Worm (Caenorhabditis elegans) whole organism, late embryonic: Measurements from ENCODE around the gene C18H2.5.

Experiments
- C08G9.2 ChIP-seq: sonication (generic microtip); optimal IDR thresholded peaks from 2 replicates; lab custom pipeline; 2016; ENCODE audit warnings: mild to moderate bottlenecking, missing genetic modification characterization, moderate library complexity, missing compliant biosample characterization
- C38D4.7 ChIP-seq: fragments of 200-800 bp; sonication (Bioruptor generic); optimal IDR thresholded peaks from 2 replicates; lab custom pipeline; 2018; ENCODE audit warnings: mild to moderate bottlenecking, missing genetic modification characterization, moderate library complexity, missing compliant biosample characterization
- F13H6.1 ChIP-seq: sonication (generic microtip); optimal IDR thresholded peaks from 2 replicates; lab custom pipeline; 2016; ENCODE audit warnings: missing genetic modification characterization, missing compliant biosample characterization
- K09A11.1 ChIP-seq: sonication (generic microtip); optimal IDR thresholded peaks from 2 replicates; lab custom pipeline; 2017; ENCODE audit warnings: antibody characterized with exemption, mild to moderate bottlenecking, missing genetic modification characterization, missing compliant biosample characterization; ENCODE audit not compliant: insufficient read depth
- Y22D7AL.16 ChIP-seq: sonication (generic microtip); optimal IDR thresholded peaks from 2 replicates; lab custom pipeline; 2016; ENCODE audit warnings: missing genetic modification characterization, missing compliant biosample characterization
- ceh-18 ChIP-seq: sonication (generic microtip); optimal IDR thresholded peaks from 2 replicates; lab custom pipeline; 2016; ENCODE audit warnings: missing genetic modification characterization, missing compliant biosample characterization
- ceh-19 ChIP-seq: fragments of 200-800 bp; sonication (Bioruptor generic); optimal IDR thresholded peaks from 2 replicates; lab custom pipeline; 2018; ENCODE audit warnings: mild to moderate bottlenecking, missing genetic modification characterization, missing compliant biosample characterization
- ceh-22 ChIP-seq: sonication (generic microtip); optimal IDR thresholded peaks from 2 replicates; lab custom pipeline; 2017; ENCODE audit warnings: missing biosample characterization, missing genetic modification characterization
- ceh-24 ChIP-seq: sonication (generic microtip); optimal IDR thresholded peaks from 2 replicates; lab custom pipeline; 2016; ENCODE audit warnings: mild to moderate bottlenecking, missing genetic modification characterization, missing compliant biosample characterization
- ceh-31 ChIP-seq: sonication (generic microtip); optimal IDR thresholded peaks from 2 replicates; lab custom pipeline; 2016; ENCODE audit warnings: missing genetic modification characterization, missing compliant biosample characterization
- ceh-34 ChIP-seq: sonication (generic microtip); optimal IDR thresholded peaks from 2 replicates; lab custom pipeline; 2016; ENCODE audit warnings: mild to moderate bottlenecking, missing genetic modification characterization, missing compliant biosample characterization
- ceh-6 ChIP-seq: fragments of 200-800 bp; sonication (Bioruptor generic); optimal IDR thresholded peaks from 2 replicates; lab custom pipeline; 2018; ENCODE audit warnings: mild to moderate bottlenecking, missing genetic modification characterization, missing compliant biosample characterization
- ceh-9 ChIP-seq: sonication (generic microtip); optimal IDR thresholded peaks from 2 replicates; lab custom pipeline; 2016; ENCODE audit warnings: mild to moderate bottlenecking, missing genetic modification characterization, inconsistent platforms, missing compliant biosample characterization
- dmd-4 ChIP-seq: sonication (generic microtip); optimal IDR thresholded peaks from 2 replicates; lab custom pipeline; 2016; ENCODE audit warnings: borderline replicate concordance, missing genetic modification characterization, missing compliant biosample characterization
- dve-1 ChIP-seq: sonication (generic microtip); optimal IDR thresholded peaks from 2 replicates; lab custom pipeline; 2017; ENCODE audit warnings: antibody characterized with exemption, mild to moderate bottlenecking, missing genetic modification characterization, missing compliant biosample characterization
- elt-2 ChIP-seq: sonication (generic microtip); optimal IDR thresholded peaks from 2 replicates; lab custom pipeline; 2016; ENCODE audit warnings: missing genetic modification reagents, missing genetic modification characterization, missing compliant biosample characterization
- ets-4 ChIP-seq: sonication (generic microtip); optimal IDR thresholded peaks from 2 replicates; lab custom pipeline; 2016; ENCODE audit warnings: missing genetic modification characterization, missing compliant biosample characterization
- hlh-30 ChIP-seq: sonication (generic microtip); optimal IDR thresholded peaks from 2 replicates; lab custom pipeline; 2017; ENCODE audit warnings: antibody characterized with exemption, missing genetic modification characterization, missing compliant biosample characterization; ENCODE audit not compliant: insufficient read depth
- hlh-8 ChIP-seq: sonication (generic microtip); optimal IDR thresholded peaks from 2 replicates; lab custom pipeline; 2016; ENCODE audit warnings: missing genotype, missing genetic modification characterization, missing compliant biosample characterization
- lim-6 ChIP-seq: sonication (generic microtip); optimal IDR thresholded peaks from 2 replicates; lab custom pipeline; 2016; ENCODE audit warnings: missing genetic modification characterization, missing compliant biosample characterization
- nfya-1 ChIP-seq: sonication (generic microtip); optimal IDR thresholded peaks from 2 replicates; lab custom pipeline; 2017; ENCODE audit warnings: missing genetic modification characterization, mild to moderate bottlenecking, missing compliant biosample characterization, antibody characterized with exemption, moderate library complexity
- odd-2 ChIP-seq: sonication (generic microtip); optimal IDR thresholded peaks from 2 replicates; lab custom pipeline; 2017; ENCODE audit warnings: antibody characterized with exemption, mild to moderate bottlenecking, missing genetic modification characterization, missing compliant biosample characterization
- pag-3 ChIP-seq: sonication (generic microtip); optimal IDR thresholded peaks from 2 replicates; lab custom pipeline; 2016; ENCODE audit warnings: missing compliant biosample characterization, missing genetic modification characterization, borderline replicate concordance
- pax-1 ChIP-seq: fragments of 150-350 bp; optimal IDR thresholded peaks from 2 replicates; lab custom pipeline; 2014; ENCODE audit warnings: missing biosample characterization, missing genetic modification characterization
- pqm-1 ChIP-seq: sonication (generic microtip); optimal IDR thresholded peaks from 2 replicates; lab custom pipeline; 2016; ENCODE audit warnings: missing genetic modification characterization, missing compliant biosample characterization
- rnt-1 ChIP-seq: sonication (generic microtip); optimal IDR thresholded peaks from 2 replicates; lab custom pipeline; 2016; ENCODE audit warnings: missing genetic modification characterization, missing compliant biosample characterization
- sox-2 ChIP-seq: fragments of 200-800 bp; sonication (Bioruptor generic); IDR thresholded peaks from 2 replicates; pipeline ENCODE4 v1.3.6; 2022; ENCODE audit warnings: missing genetic modification reagents, missing genetic modification characterization, missing compliant biosample characterization
- sox-4 ChIP-seq: sonication (generic microtip); optimal IDR thresholded peaks from 2 replicates; lab custom pipeline; 2017; ENCODE audit warnings: mild to moderate bottlenecking, missing genetic modification characterization, inconsistent platforms, missing compliant biosample characterization
- syd-9 ChIP-seq: sonication (generic microtip); optimal IDR thresholded peaks from 2 replicates; lab custom pipeline; 2016; ENCODE audit warnings: mild to moderate bottlenecking, missing genetic modification characterization, moderate library complexity, missing compliant biosample characterization
- ttx-3 ChIP-seq: sonication (generic microtip); optimal IDR thresholded peaks from 2 replicates; lab custom pipeline; 2016; ENCODE audit warnings: missing genetic modification reagents, missing genetic modification characterization, missing compliant biosample characterization
- unc-55 ChIP-seq: sonication (generic microtip); optimal IDR thresholded peaks from 2 replicates; lab custom pipeline; 2017; ENCODE audit warnings: missing biosample characterization, missing genetic modification reagents, missing genetic modification characterization
- zip-5 ChIP-seq: sonication (generic microtip); optimal IDR thresholded peaks from 2 replicates; lab custom pipeline; 2016; ENCODE audit warnings: missing genetic modification characterization, missing compliant biosample characterization

The C18H2.5 gene

DNA sequence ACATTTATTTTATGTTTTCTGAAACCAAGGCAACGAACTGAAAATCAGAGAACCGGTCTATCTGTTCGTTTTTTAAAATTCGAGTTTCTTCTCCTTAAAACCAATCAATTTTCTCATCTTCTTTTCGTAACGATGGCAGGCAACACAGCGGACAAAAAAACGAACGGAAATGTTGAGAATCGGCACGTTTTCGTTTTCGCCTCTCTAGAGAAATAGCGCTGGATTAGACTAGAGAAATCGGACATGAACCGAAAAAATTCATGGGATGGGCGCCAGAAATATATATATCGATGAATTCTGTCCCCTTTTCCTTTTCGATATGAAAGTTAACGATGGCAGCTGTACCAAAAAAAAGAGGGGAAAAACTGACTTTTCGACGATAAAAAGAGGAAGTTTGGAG is 28.2 kb upstream of the C18H2.5 start (continued):
- no peak for TF ChIP-seq elt-2 (tag; lab: Kevin White, UChicago)

- TF ChIP-seq hlh-8 (tag; lab: Kevin White, UChicago) (no peak), ceh-18 (no peak), unc-55 (GFP tag; lab: Kevin White, UChicago) (no peak), odd-2 (tag; lab: Kevin White, UChicago) (no peak)
- TF ChIP-seq, all 69 proteins: peak for 0
Observed at ce11 chrIII:7721513-7721912, 27.3 kb upstream of the C18H2.5 start.

DNA sequence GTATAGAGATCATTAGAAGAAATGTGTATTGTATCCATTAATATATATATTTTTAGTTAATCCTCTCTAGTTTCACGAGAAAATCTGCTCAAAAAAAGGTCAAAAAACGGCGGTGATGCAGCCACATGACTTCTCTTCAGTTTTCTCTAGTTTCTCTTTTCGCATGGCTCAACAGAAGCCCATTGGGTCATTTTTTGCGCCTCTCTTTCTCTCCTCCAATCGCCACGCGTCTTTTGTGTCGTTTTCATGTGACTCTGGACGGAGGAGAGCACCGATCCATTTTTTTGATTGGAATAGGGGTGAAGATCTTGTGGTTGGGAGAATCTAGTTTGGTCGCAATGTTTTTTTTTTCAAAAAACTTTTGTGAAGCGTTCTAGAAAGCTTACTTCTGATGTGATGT is 26.7 kb upstream of the C18H2.5 start:
- TF ChIP-seq nfya-1 (tag; lab: Kevin White, UChicago) (peak; percentile 74), ceh-6 (GFP tag; lab: Kevin White, UChicago) (no peak)
- TF ChIP-seq, all 69 proteins: peak for 1

- TF ChIP-seq ceh-24 (no peak), F13H6.1 (tag; lab: Kevin White, UChicago) (no peak), ceh-34 (tag; lab: Kevin White, UChicago) (no peak), hlh-30 (peak; percentile 38), ceh-9 (no peak), K09A11.1 (tag; lab: Kevin White, UChicago) (no peak), sox-4 (tag; lab: Kevin White, UChicago) (no peak)
Observed at ce11 chrIII:7719364-7719936, 25.3 kb upstream of the C18H2.5 start, which contains the start of gene ncl-1. TSS of gene ncl-1 (plus strand) at chrIII:7719729.

DNA sequence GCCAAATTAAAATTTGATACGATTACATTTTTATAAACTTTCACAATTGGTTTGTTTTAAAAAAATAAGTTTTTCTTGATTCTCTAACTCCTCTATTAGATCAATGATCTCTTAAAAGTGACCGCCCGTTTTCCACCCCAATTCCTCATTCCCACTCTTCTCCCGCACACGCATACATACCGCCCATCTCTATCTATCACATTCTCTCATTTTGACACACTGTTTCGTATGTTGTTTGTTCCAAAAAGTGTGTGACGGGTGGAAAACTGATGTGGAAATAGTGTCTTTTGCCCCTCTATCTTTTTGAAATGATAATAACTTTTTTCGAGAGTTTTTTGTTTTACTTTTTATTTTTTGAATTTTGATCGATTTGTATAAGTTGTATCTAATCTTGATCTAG is 24.1 kb upstream of the C18H2.5 start:
- TF ChIP-seq pax-1 (tag; lab: Kevin White, UChicago) (no peak), pag-3 (no peak), rnt-1 (tag; lab: Kevin White, UChicago) (peak; percentile 6), ceh-9 (no peak), unc-55 (GFP tag; lab: Kevin White, UChicago) (peak; percentile 3), nfya-1 (tag; lab: Kevin White, UChicago) (peak; percentile 24), ceh-19 (no peak), ceh-18 (peak; percentile 47), lim-6 (tag; lab: Kevin White, UChicago) (no peak), C08G9.2 (no peak), C38D4.7 (no peak), ceh-22 (tag; lab: Kevin White, UChicago) (no peak)

DNA sequence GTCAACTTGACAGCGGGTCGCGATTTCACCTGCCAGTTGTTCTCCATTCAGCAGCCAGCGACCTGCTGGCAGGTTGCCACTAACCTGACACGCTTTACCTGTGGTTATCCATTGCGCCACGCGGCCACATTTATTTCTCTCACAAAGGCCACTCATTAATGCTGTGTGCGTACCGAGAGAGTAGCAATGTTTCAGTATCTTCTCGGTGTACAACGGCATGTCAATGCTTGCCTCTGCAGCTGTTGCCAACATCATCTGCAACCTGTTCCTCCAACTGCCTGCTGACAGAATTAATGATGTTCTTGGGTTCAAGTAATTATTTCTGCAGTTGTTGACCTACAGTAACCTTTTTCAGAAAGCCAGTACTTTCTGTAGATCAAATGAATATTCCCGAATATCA is 22.4 kb upstream of the C18H2.5 start:
- no peak for TF ChIP-seq syd-9 (tag; lab: Kevin White, UChicago)
- TF ChIP-seq ets-4 (tag; lab: Kevin White, UChicago) = no peak
- TF ChIP-seq C08G9.2 = no peak
- no peak for TF ChIP-seq zip-5
- TF ChIP-seq sox-2 (GFP tag; lab: Robert Waterston, UW) = no peak
- no peak for TF ChIP-seq dve-1 (tag; lab: Kevin White, UChicago)
- TF ChIP-seq ceh-31 (tag; lab: Kevin White, UChicago) = no peak
- TF ChIP-seq ttx-3 (tag; lab: Kevin White, UChicago) = no peak
- TF ChIP-seq ceh-34 (tag; lab: Kevin White, UChicago) = no peak

- no peak for TF ChIP-seq dmd-4
- no peak for TF ChIP-seq pag-3
- TF ChIP-seq hlh-8 (tag; lab: Kevin White, UChicago) = no peak
- no peak for TF ChIP-seq ttx-3 (tag; lab: Kevin White, UChicago)
- no peak for TF ChIP-seq pqm-1 (tag; lab: Kevin White, UChicago)
- no peak for TF ChIP-seq Y22D7AL.16 (tag; lab: Kevin White, UChicago)
Observed at ce11 chrIII:7711908-7712359, 17.8 kb upstream of the C18H2.5 start, which contains the start of gene C03B8.3. TSS of gene C03B8.3 (plus strand) at chrIII:7712309.
